Worm (Caenorhabditis elegans) whole organism, late embryonic: Measurements from ENCODE around the gene cyp-33E1.

Experiments used
- ceh-48 ChIP-seq: sonication (generic microtip); optimal IDR thresholded peaks from 2 replicates; lab custom pipeline; 2016; ENCODE audit warnings: missing genetic modification characterization, inconsistent platforms, missing compliant biosample characterization
- elt-2 ChIP-seq: sonication (generic microtip); optimal IDR thresholded peaks from 2 replicates; lab custom pipeline; 2016; ENCODE audit warnings: missing genetic modification reagents, missing genetic modification characterization, missing compliant biosample characterization
- nhr-11 ChIP-seq: fragments of 150-350 bp; optimal IDR thresholded peaks from 2 replicates; lab custom pipeline; 2014; ENCODE audit warnings: missing biosample characterization, missing genetic modification characterization
- pag-3 ChIP-seq: sonication (generic microtip); optimal IDR thresholded peaks from 2 replicates; lab custom pipeline; 2016; ENCODE audit warnings: missing compliant biosample characterization, missing genetic modification characterization, borderline replicate concordance
- sdc-2 ChIP-seq: sonication (generic microtip); optimal IDR thresholded peaks from 2 replicates; lab custom pipeline; 2016; ENCODE audit warnings: missing genotype, missing genetic modification characterization, missing compliant biosample characterization
- tbx-2 ChIP-seq: sonication (generic microtip); optimal IDR thresholded peaks from 2 replicates; lab custom pipeline; 2016; ENCODE audit warnings: missing genetic modification characterization, missing compliant biosample characterization
- ttx-3 ChIP-seq: sonication (generic microtip); optimal IDR thresholded peaks from 2 replicates; lab custom pipeline; 2016; ENCODE audit warnings: missing genetic modification reagents, missing genetic modification characterization, missing compliant biosample characterization
- unc-55 ChIP-seq: sonication (generic microtip); optimal IDR thresholded peaks from 2 replicates; lab custom pipeline; 2017; ENCODE audit warnings: missing biosample characterization, missing genetic modification reagents, missing genetic modification characterization

DNA sequence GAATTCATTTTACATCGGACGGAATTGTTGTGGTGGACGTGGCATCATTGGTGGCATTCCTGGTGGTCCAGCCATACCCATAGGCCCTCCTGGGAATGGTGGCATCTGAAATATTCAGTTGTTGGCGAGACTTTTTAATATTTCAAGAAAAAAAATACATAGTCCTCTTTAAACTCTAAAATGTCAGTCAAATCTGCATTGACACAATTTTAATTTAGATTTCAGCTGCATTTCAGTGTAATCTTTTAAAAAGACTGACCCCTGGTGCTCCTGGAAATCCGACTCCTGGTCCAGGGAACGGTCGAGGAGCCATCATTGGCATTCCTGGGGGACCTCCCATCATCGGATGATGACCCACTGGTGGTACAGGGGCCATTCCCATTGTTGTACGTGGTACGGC is 38.6 kb upstream of the cyp-33E1 start:
- TF ChIP-seq tbx-2: no peak
- TF ChIP-seq nhr-11: no peak
- no peak for TF ChIP-seq unc-55 (GFP tag; lab: Kevin White, UChicago)
- no peak for TF ChIP-seq sdc-2
- no peak for TF ChIP-seq elt-2
- TF ChIP-seq ttx-3 (tag; lab: Kevin White, UChicago): no peak
- TF ChIP-seq ceh-48 (tag; lab: Kevin White, UChicago): no peak
- TF ChIP-seq pag-3 (tag; lab: Kevin White, UChicago): no peak
